Worm (Caenorhabditis elegans) whole organism, early embryonic: ENCODE results near the gene clc-9.

Experiments used
- B0310.2 ChIP-seq: sonication (generic microtip); optimal IDR thresholded peaks from 2 replicates; lab custom pipeline; 2016; ENCODE audit warnings: mild to moderate bottlenecking, missing genetic modification characterization, missing compliant biosample characterization
- F13C5.2 ChIP-seq: sonication (generic microtip); optimal IDR thresholded peaks from 2 replicates; lab custom pipeline; 2017; ENCODE audit warnings: mild to moderate bottlenecking, missing genetic modification characterization, inconsistent platforms, missing compliant biosample characterization
- aly-1 ChIP-seq: sonication (generic microtip); optimal IDR thresholded peaks from 2 replicates; lab custom pipeline; 2016; ENCODE audit warnings: missing genetic modification characterization, missing compliant biosample characterization
- ama-1 ChIP-seq: fragments of 150-350 bp; optimal IDR thresholded peaks from 2 replicates; lab custom pipeline; 2014
- ceh-13 ChIP-seq: fragments of 200-800 bp; sonication (Bioruptor generic); optimal IDR thresholded peaks from 2 replicates; lab custom pipeline; 2018; ENCODE audit warnings: mild to moderate bottlenecking, missing genetic modification characterization, missing compliant biosample characterization
- ceh-36 ChIP-seq: sonication (generic microtip); optimal IDR thresholded peaks from 2 replicates; lab custom pipeline; 2016; ENCODE audit warnings: missing genetic modification characterization, inconsistent platforms, missing compliant biosample characterization
- ets-7 ChIP-seq: sonication (generic microtip); optimal IDR thresholded peaks from 2 replicates; lab custom pipeline; 2016; ENCODE audit warnings: missing genotype, missing genetic modification characterization, missing compliant biosample characterization
- flt-1 ChIP-seq: fragments of 200-800 bp; sonication (Bioruptor generic); IDR thresholded peaks from 2 replicates; pipeline ENCODE4 v1.3.6; 2022; ENCODE audit warnings: missing genetic modification characterization, missing compliant biosample characterization
- hmbx-1 ChIP-seq: sonication (generic microtip); optimal IDR thresholded peaks from 2 replicates; lab custom pipeline; 2016; ENCODE audit warnings: mild to moderate bottlenecking, missing genetic modification characterization, missing compliant biosample characterization
- hmg-4 ChIP-seq: fragments of 200-800 bp; sonication (Bioruptor generic); optimal IDR thresholded peaks from 2 replicates; lab custom pipeline; 2018; ENCODE audit warnings: mild to moderate bottlenecking, missing genetic modification characterization, missing compliant biosample characterization
- hnd-1 ChIP-seq: sonication (generic microtip); optimal IDR thresholded peaks from 2 replicates; lab custom pipeline; 2016; ENCODE audit warnings: missing genetic modification characterization, missing compliant biosample characterization
- pes-1 ChIP-seq: fragments of 200-800 bp; sonication (Bioruptor generic); IDR thresholded peaks from 2 replicates; pipeline ENCODE4 v1.3.6; 2022; ENCODE audit warnings: missing genetic modification reagents, missing genetic modification characterization, missing compliant biosample characterization
- scrt-1 ChIP-seq: fragments of 200-800 bp; sonication (Bioruptor generic); IDR thresholded peaks from 2 replicates; pipeline ENCODE4 v1.3.6; 2022; ENCODE audit warnings: missing genetic modification characterization, missing compliant biosample characterization
- sea-1 ChIP-seq: fragments of 200-800 bp; sonication (Bioruptor generic); conservative IDR thresholded peaks from 2 replicates; pipeline ENCODE4 v1.3.6; 2022; ENCODE audit warnings: missing genetic modification characterization, missing compliant biosample characterization
- tbx-11 ChIP-seq: fragments of 200-800 bp; sonication (Bioruptor generic); IDR thresholded peaks from 2 replicates; pipeline ENCODE4 v1.3.6; 2022; ENCODE audit warnings: missing genetic modification characterization, missing compliant biosample characterization
- tbx-37 ChIP-seq: fragments of 200-800 bp; sonication (Bioruptor generic); conservative IDR thresholded peaks from 2 replicates; pipeline ENCODE4 v1.3.6; 2022; ENCODE audit warnings: missing genetic modification reagents, missing genetic modification characterization, missing compliant biosample characterization
- tra-4 ChIP-seq: sonication (generic microtip); optimal IDR thresholded peaks from 2 replicates; lab custom pipeline; 2017; ENCODE audit warnings: missing genetic modification characterization, missing compliant biosample characterization

Gene clc-9

ce11 chrIV:11080823-11081285, 31.9 kb upstream of the clc-9 start, which contains the start of gene atg-7:
atg-7 (minus strand) TSS chrIV:11081055.
- TF ChIP-seq hmg-4 (GFP tag; lab: Kevin White, UChicago) (no peak), ceh-13 (GFP tag; lab: Kevin White, UChicago) (no peak), sea-1 (no peak), ama-1 (lab: Kevin White, UChicago) (no peak), pes-1 (no peak), aly-1 (tag; lab: Kevin White, UChicago) (no peak), hmbx-1 (tag; lab: Kevin White, UChicago) (no peak), flt-1 (no peak), B0310.2 (tag; lab: Kevin White, UChicago) (no peak), tra-4 (tag; lab: Kevin White, UChicago) (no peak), tbx-11 (GFP tag; lab: Robert Waterston, UW) (no peak), ceh-36 (tag; lab: Kevin White, UChicago) (no peak), ets-7 (tag; lab: Kevin White, UChicago) (no peak), hnd-1 (tag; lab: Kevin White, UChicago) (no peak), scrt-1 (no peak), tbx-37 (GFP tag; lab: Robert Waterston, UW) (no peak), F13C5.2 (tag; lab: Kevin White, UChicago) (no peak)

- TF ChIP-seq tra-4 (tag; lab: Kevin White, UChicago) (no peak), hmg-4 (GFP tag; lab: Kevin White, UChicago) (no peak), ama-1 (lab: Kevin White, UChicago) (no peak)
Observed at ce11 chrIV:11082153-11082552, 30.6 kb upstream of the clc-9 start, which contains the start of gene let-70. let-70 (minus strand) TSS chrIV:11082253.

- TF ChIP-seq F13C5.2 (tag; lab: Kevin White, UChicago) (peak; percentile 80), hmg-4 (GFP tag; lab: Kevin White, UChicago) (peak; percentile 51), ama-1 (lab: Kevin White, UChicago) (no peak), tbx-37 (GFP tag; lab: Robert Waterston, UW) (0 out of 2 replicates have a peak, but pooled peaks have one; percentile 9), tbx-11 (GFP tag; lab: Robert Waterston, UW) (no peak)
Observed at ce11 chrIV:11082789-11083235, 29.9 kb upstream of the clc-9 start.

ce11 chrIV:11083609-11084008, 29.1 kb upstream of the clc-9 start, which contains the start of gene klc-1:
klc-1 (plus strand) TSS chrIV:11083735.
- TF ChIP-seq B0310.2 (tag; lab: Kevin White, UChicago) (no peak), sea-1 (no peak), flt-1 (no peak), pes-1 (no peak), ceh-36 (tag; lab: Kevin White, UChicago) (no peak)

- TF ChIP-seq scrt-1 (no peak), F13C5.2 (tag; lab: Kevin White, UChicago) (no peak), B0310.2 (tag; lab: Kevin White, UChicago) (no peak), hmbx-1 (tag; lab: Kevin White, UChicago) (no peak), hnd-1 (tag; lab: Kevin White, UChicago) (no peak), tbx-37 (GFP tag; lab: Robert Waterston, UW) (no peak), ceh-13 (GFP tag; lab: Kevin White, UChicago) (no peak), flt-1 (no peak), aly-1 (tag; lab: Kevin White, UChicago) (no peak), hmg-4 (GFP tag; lab: Kevin White, UChicago) (no peak), pes-1 (no peak)
Observed at ce11 chrIV:11089527-11089926, 23.2 kb upstream of the clc-9 start, which contains the start of gene M7.7. M7.7 (plus strand) TSS chrIV:11089827.

ce11 chrIV:11092502-11093080, 20.1 kb upstream of the clc-9 start, which contains the start of gene bcc-1:
bcc-1 (minus strand) TSS chrIV:11092552.
- no peak for TF ChIP-seq pes-1
- TF ChIP-seq hmg-4 (GFP tag; lab: Kevin White, UChicago) = no peak
- no peak for TF ChIP-seq F13C5.2 (tag; lab: Kevin White, UChicago)

ce11 chrIV:11094052-11094451, 18.7 kb upstream of the clc-9 start:
- no peak for TF ChIP-seq scrt-1
- no peak for TF ChIP-seq tbx-37 (GFP tag; lab: Robert Waterston, UW)
- TF ChIP-seq ama-1 (lab: Kevin White, UChicago) = no peak
- no peak for TF ChIP-seq ceh-36 (tag; lab: Kevin White, UChicago)
- no peak for TF ChIP-seq sea-1
- TF ChIP-seq hnd-1 (tag; lab: Kevin White, UChicago) = no peak
- TF ChIP-seq F13C5.2 (tag; lab: Kevin White, UChicago) = no peak
- no peak for TF ChIP-seq B0310.2 (tag; lab: Kevin White, UChicago)

- no peak for TF ChIP-seq F13C5.2 (tag; lab: Kevin White, UChicago)
- no peak for TF ChIP-seq tra-4 (tag; lab: Kevin White, UChicago)
- no peak for TF ChIP-seq hmg-4 (GFP tag; lab: Kevin White, UChicago)
- TF ChIP-seq hnd-1 (tag; lab: Kevin White, UChicago) = no peak
- TF ChIP-seq ceh-13 (GFP tag; lab: Kevin White, UChicago) = no peak
- no peak for TF ChIP-seq ets-7 (tag; lab: Kevin White, UChicago)
- TF ChIP-seq ama-1 (lab: Kevin White, UChicago) = no peak
Observed at ce11 chrIV:11094974-11095373, 17.8 kb upstream of the clc-9 start, which contains the start of gene M7.8. M7.8 (minus strand) TSS chrIV:11095085.
